Fruit fly (Drosophila melanogaster): ENCODE data around the gene hoip.

hoip gene

dm6 chr2L:9699615-9700014 is at the start of gene hoip:
TSS of gene hoip (plus strand) at chr2L:9699791.
- no peak for TF ChIP-seq psq (optimal IDR thresholded peaks at IDR 0.05)
- no peak for TF ChIP-seq usp (GFP tag; optimal IDR thresholded peaks at IDR 0.05)
- TF ChIP-seq pan (optimal IDR thresholded peaks at IDR 0.05): no peak
- no peak for TF ChIP-seq CG8478 (optimal IDR thresholded peaks at IDR 0.05)
- TF ChIP-seq Dll (optimal IDR thresholded peaks at IDR 0.05): no peak
- TF ChIP-seq EcR (GFP tag; optimal IDR thresholded peaks at IDR 0.05): no peak

- TF ChIP-seq CG8478 (optimal IDR thresholded peaks at IDR 0.05) (no peak), Dll (optimal IDR thresholded peaks at IDR 0.05) (no peak), EcR (GFP tag; optimal IDR thresholded peaks at IDR 0.05) (no peak), psq (optimal IDR thresholded peaks at IDR 0.05) (no peak), usp (GFP tag; optimal IDR thresholded peaks at IDR 0.05) (no peak), pan (optimal IDR thresholded peaks at IDR 0.05) (no peak)
Measured at dm6 chr2L:9656300-9656699, 43.3 kb upstream of the hoip start, which contains the start of gene CG33299. TSS of gene CG33299 (plus strand) at chr2L:9656600.

- TF ChIP-seq Dll (optimal IDR thresholded peaks at IDR 0.05): no peak
- TF ChIP-seq psq (optimal IDR thresholded peaks at IDR 0.05): no peak
- no peak for TF ChIP-seq pan (optimal IDR thresholded peaks at IDR 0.05)
- TF ChIP-seq CG8478 (optimal IDR thresholded peaks at IDR 0.05): no peak
- no peak for TF ChIP-seq usp (GFP tag; optimal IDR thresholded peaks at IDR 0.05)
- TF ChIP-seq EcR (GFP tag; optimal IDR thresholded peaks at IDR 0.05): no peak
Measured at dm6 chr2L:9657269-9658191, 42.1 kb upstream of the hoip start.

- TF ChIP-seq usp (GFP tag; optimal IDR thresholded peaks at IDR 0.05) (no peak), CG8478 (optimal IDR thresholded peaks at IDR 0.05) (no peak), EcR (GFP tag; optimal IDR thresholded peaks at IDR 0.05) (no peak), psq (optimal IDR thresholded peaks at IDR 0.05) (no peak), Dll (optimal IDR thresholded peaks at IDR 0.05) (no peak), pan (optimal IDR thresholded peaks at IDR 0.05) (no peak)
Measured at dm6 chr2L:9660516-9660920, 39.1 kb upstream of the hoip start.

- no peak for TF ChIP-seq usp (GFP tag; optimal IDR thresholded peaks at IDR 0.05)
- TF ChIP-seq Dll (optimal IDR thresholded peaks at IDR 0.05): no peak
- TF ChIP-seq EcR (GFP tag; optimal IDR thresholded peaks at IDR 0.05): no peak
- no peak for TF ChIP-seq psq (optimal IDR thresholded peaks at IDR 0.05)
- TF ChIP-seq pan (optimal IDR thresholded peaks at IDR 0.05): no peak
- no peak for TF ChIP-seq CG8478 (optimal IDR thresholded peaks at IDR 0.05)
Measured at dm6 chr2L:9662977-9663376, 36.6 kb upstream of the hoip start.

dm6 chr2L:9669354-9669753 is 30.2 kb upstream of the hoip start:
- TF ChIP-seq Dll (optimal IDR thresholded peaks at IDR 0.05): no peak
- TF ChIP-seq usp (GFP tag; optimal IDR thresholded peaks at IDR 0.05): no peak
- TF ChIP-seq EcR (GFP tag; optimal IDR thresholded peaks at IDR 0.05): no peak
- no peak for TF ChIP-seq CG8478 (optimal IDR thresholded peaks at IDR 0.05)
- no peak for TF ChIP-seq psq (optimal IDR thresholded peaks at IDR 0.05)
- no peak for TF ChIP-seq pan (optimal IDR thresholded peaks at IDR 0.05)

dm6 chr2L:9670909-9671422 is 28.6 kb upstream of the hoip start:
- TF ChIP-seq pan (optimal IDR thresholded peaks at IDR 0.05) (no peak), CG8478 (optimal IDR thresholded peaks at IDR 0.05) (no peak), Dll (optimal IDR thresholded peaks at IDR 0.05) (no peak), EcR (GFP tag; optimal IDR thresholded peaks at IDR 0.05) (no peak), psq (optimal IDR thresholded peaks at IDR 0.05) (no peak), usp (GFP tag; optimal IDR thresholded peaks at IDR 0.05) (no peak)

dm6 chr2L:9672246-9672645 is 27.3 kb upstream of the hoip start:
- TF ChIP-seq CG8478 (optimal IDR thresholded peaks at IDR 0.05): no peak
- no peak for TF ChIP-seq psq (optimal IDR thresholded peaks at IDR 0.05)
- TF ChIP-seq pan (optimal IDR thresholded peaks at IDR 0.05): no peak
- TF ChIP-seq usp (GFP tag; optimal IDR thresholded peaks at IDR 0.05): no peak
- no peak for TF ChIP-seq Dll (optimal IDR thresholded peaks at IDR 0.05)
- no peak for TF ChIP-seq EcR (GFP tag; optimal IDR thresholded peaks at IDR 0.05)

dm6 chr2L:9673235-9673634 is 26.4 kb upstream of the hoip start:
- no peak for TF ChIP-seq EcR (GFP tag; optimal IDR thresholded peaks at IDR 0.05)
- no peak for TF ChIP-seq psq (optimal IDR thresholded peaks at IDR 0.05)
- no peak for TF ChIP-seq pan (optimal IDR thresholded peaks at IDR 0.05)
- TF ChIP-seq usp (GFP tag; optimal IDR thresholded peaks at IDR 0.05): no peak
- TF ChIP-seq CG8478 (optimal IDR thresholded peaks at IDR 0.05): no peak
- TF ChIP-seq Dll (optimal IDR thresholded peaks at IDR 0.05): no peak

dm6 chr2L:9677101-9677500 is 22.5 kb upstream of the hoip start:
- TF ChIP-seq Dll (optimal IDR thresholded peaks at IDR 0.05) (no peak), psq (optimal IDR thresholded peaks at IDR 0.05) (no peak), usp (GFP tag; optimal IDR thresholded peaks at IDR 0.05) (no peak), pan (optimal IDR thresholded peaks at IDR 0.05) (no peak), EcR (GFP tag; optimal IDR thresholded peaks at IDR 0.05) (no peak), CG8478 (optimal IDR thresholded peaks at IDR 0.05) (no peak)

- TF ChIP-seq usp (GFP tag; optimal IDR thresholded peaks at IDR 0.05): no peak
- no peak for TF ChIP-seq pan (optimal IDR thresholded peaks at IDR 0.05)
- TF ChIP-seq CG8478 (optimal IDR thresholded peaks at IDR 0.05): no peak
- no peak for TF ChIP-seq EcR (GFP tag; optimal IDR thresholded peaks at IDR 0.05)
- no peak for TF ChIP-seq Dll (optimal IDR thresholded peaks at IDR 0.05)
- TF ChIP-seq psq (optimal IDR thresholded peaks at IDR 0.05): no peak
Measured at dm6 chr2L:9679789-9680188, 19.8 kb upstream of the hoip start.

dm6 chr2L:9684108-9684507 is 15.5 kb upstream of the hoip start:
- no peak for TF ChIP-seq usp (GFP tag; optimal IDR thresholded peaks at IDR 0.05)
- no peak for TF ChIP-seq psq (optimal IDR thresholded peaks at IDR 0.05)
